Worm (Caenorhabditis elegans) whole organism, L3 larva: Measurements from ENCODE around the gene cmd-1.

Source experiments
- R02D3.7 ChIP-seq: fragments of 150-350 bp; optimal IDR thresholded peaks from 2 replicates; lab custom pipeline; 2014; ENCODE audit warnings: missing biosample characterization, missing genetic modification characterization
- aly-2 ChIP-seq: fragments of 150-350 bp; optimal IDR thresholded peaks from 2 replicates; lab custom pipeline; 2014; ENCODE audit warnings: missing biosample characterization, missing genetic modification characterization
- ceh-16 ChIP-seq: sonication (generic microtip); optimal IDR thresholded peaks from 2 replicates; lab custom pipeline; 2017; ENCODE audit warnings: missing biosample characterization, missing genetic modification characterization
- ceh-9 ChIP-seq: sonication (generic microtip); optimal IDR thresholded peaks from 2 replicates; lab custom pipeline; 2018; ENCODE audit warnings: missing biosample characterization, missing genetic modification characterization
- daf-12 ChIP-seq: fragments of 150-350 bp; optimal IDR thresholded peaks from 2 replicates; lab custom pipeline; 2014; ENCODE audit warnings: missing biosample characterization, missing genetic modification reagents, missing genetic modification characterization
- egl-27 ChIP-seq: sonication (generic microtip); optimal IDR thresholded peaks from 4 replicates; lab custom pipeline; 2017; ENCODE audit warnings: missing biosample characterization, missing genetic modification reagents, missing genetic modification characterization
- egl-5 ChIP-seq: fragments of 150-350 bp; optimal IDR thresholded peaks from 2 replicates; lab custom pipeline; 2017; ENCODE audit warnings: missing biosample characterization, missing genetic modification reagents, missing genetic modification characterization, inconsistent platforms
- elt-1 ChIP-seq: fragments of 150-350 bp; optimal IDR thresholded peaks from 2 replicates; lab custom pipeline; 2014; ENCODE audit warnings: missing biosample characterization, missing genetic modification characterization
- elt-2 ChIP-seq: sonication (generic microtip); optimal IDR thresholded peaks from 2 replicates; lab custom pipeline; 2016; ENCODE audit warnings: missing genetic modification reagents, mild to moderate bottlenecking, missing genetic modification characterization, missing compliant biosample characterization
- elt-3 ChIP-seq, 3 experiments: fragments of 150-350 bp in 1 of 3; sonication (generic microtip) in 2 of 3; optimal IDR thresholded peaks; 2 replicates in 2 of 3; 4 replicates in 1 of 3; lab custom pipeline; 2014 to 2017; ENCODE audit warnings: missing biosample characterization in 3 of 3, missing genetic modification characterization in 3 of 3
- eor-1 ChIP-seq, 2 experiments: fragments of 150-350 bp; optimal IDR thresholded peaks; 2 replicates each; lab custom pipeline; 2014 to 2018; ENCODE audit warnings: missing biosample characterization in 2 of 2, missing genetic modification characterization in 2 of 2
- fkh-10 ChIP-seq: sonication (generic microtip); optimal IDR thresholded peaks from 2 replicates; lab custom pipeline; 2017; ENCODE audit warnings: missing biosample characterization, missing genetic modification reagents, missing genetic modification characterization
- fos-1 ChIP-seq: fragments of 150-350 bp; optimal IDR thresholded peaks from 2 replicates; lab custom pipeline; 2014; ENCODE audit warnings: missing biosample characterization, missing genetic modification characterization
- hmg-11 ChIP-seq: sonication (generic microtip); optimal IDR thresholded peaks from 2 replicates; lab custom pipeline; 2016; ENCODE audit warnings: missing genetic modification characterization, missing compliant biosample characterization
- jun-1 ChIP-seq: fragments of 150-350 bp; optimal IDR thresholded peaks from 2 replicates; lab custom pipeline; 2014; ENCODE audit warnings: missing biosample characterization, missing genetic modification reagents, missing genetic modification characterization
- lin-15B ChIP-seq: fragments of 150-350 bp; optimal IDR thresholded peaks from 2 replicates; lab custom pipeline; 2014; ENCODE audit warnings: missing biosample characterization, missing genetic modification characterization
- lsy-12 ChIP-seq: sonication (generic microtip); optimal IDR thresholded peaks from 2 replicates; lab custom pipeline; 2016; ENCODE audit warnings: mild to moderate bottlenecking, missing genetic modification characterization, missing compliant biosample characterization
- mdl-1 ChIP-seq: fragments of 150-350 bp; optimal IDR thresholded peaks from 2 replicates; lab custom pipeline; 2014; ENCODE audit warnings: missing biosample characterization, missing genetic modification characterization
- mml-1 ChIP-seq: fragments of 150-350 bp; sonication (generic microtip); optimal IDR thresholded peaks from 3 replicates; lab custom pipeline; 2014; ENCODE audit warnings: missing biosample characterization, missing genetic modification characterization
- nfya-1 ChIP-seq: sonication (generic microtip); optimal IDR thresholded peaks from 2 replicates; lab custom pipeline; 2017; ENCODE audit warnings: missing genetic modification characterization, mild to moderate bottlenecking, missing compliant biosample characterization, antibody characterized with exemption, moderate library complexity; ENCODE audit not compliant: insufficient read depth
- nhr-12 ChIP-seq: fragments of 150-350 bp; optimal IDR thresholded peaks from 2 replicates; lab custom pipeline; 2014; ENCODE audit warnings: missing biosample characterization, missing genetic modification characterization
- nhr-23 ChIP-seq: fragments of 150-350 bp; optimal IDR thresholded peaks from 2 replicates; lab custom pipeline; 2014; ENCODE audit warnings: missing biosample characterization, missing genetic modification reagents, missing genetic modification characterization
- nhr-237 ChIP-seq: fragments of 150-350 bp; optimal IDR thresholded peaks from 2 replicates; lab custom pipeline; 2014; ENCODE audit warnings: missing biosample characterization, missing genetic modification characterization
- nhr-25 ChIP-seq: sonication (generic microtip); optimal IDR thresholded peaks from 2 replicates; lab custom pipeline; 2017; ENCODE audit warnings: missing biosample characterization, missing genetic modification characterization
- nhr-28 ChIP-seq: fragments of 150-350 bp; optimal IDR thresholded peaks from 2 replicates; lab custom pipeline; 2014; ENCODE audit warnings: missing biosample characterization, missing genetic modification characterization
- nhr-43 ChIP-seq: sonication (generic microtip); optimal IDR thresholded peaks from 2 replicates; lab custom pipeline; 2016; ENCODE audit warnings: mild to moderate bottlenecking, missing genetic modification characterization, missing compliant biosample characterization; ENCODE audit not compliant: poor library complexity, severe bottlenecking
- nhr-67 ChIP-seq: fragments of 150-350 bp; optimal IDR thresholded peaks from 2 replicates; lab custom pipeline; 2014; ENCODE audit warnings: missing biosample characterization, missing genetic modification characterization
- pha-4 ChIP-seq: fragments of 150-350 bp; optimal IDR thresholded peaks from 2 replicates; lab custom pipeline; 2014; ENCODE audit warnings: missing biosample characterization, missing genetic modification reagents, missing genetic modification characterization
- pqm-1 ChIP-seq: fragments of 150-350 bp; optimal IDR thresholded peaks from 2 replicates; lab custom pipeline; 2017; ENCODE audit warnings: missing biosample characterization, missing genetic modification characterization, inconsistent platforms
- sea-2 ChIP-seq: fragments of 150-350 bp; sonication (generic microtip); optimal IDR thresholded peaks from 4 replicates; lab custom pipeline; 2014; ENCODE audit warnings: missing biosample characterization, missing genetic modification reagents, missing genetic modification characterization
- skn-1 ChIP-seq: fragments of 150-350 bp; optimal IDR thresholded peaks from 2 replicates; lab custom pipeline; 2014; ENCODE audit warnings: missing biosample characterization, missing genetic modification characterization
- snpc-4 ChIP-seq: fragments of 150-350 bp; optimal IDR thresholded peaks from 2 replicates; lab custom pipeline; 2014; ENCODE audit warnings: missing biosample characterization, missing genetic modification characterization
- tbx-2 ChIP-seq: sonication (generic microtip); optimal IDR thresholded peaks from 2 replicates; lab custom pipeline; 2016; ENCODE audit warnings: mild to moderate bottlenecking, missing genetic modification characterization, missing compliant biosample characterization
- unc-39 ChIP-seq: sonication (generic microtip); optimal IDR thresholded peaks from 4 replicates; lab custom pipeline; 2017; ENCODE audit warnings: missing biosample characterization, missing genetic modification characterization
- unc-62 ChIP-seq: fragments of 150-350 bp; sonication (generic microtip); optimal IDR thresholded peaks from 4 replicates; lab custom pipeline; 2014; ENCODE audit warnings: missing biosample characterization, missing genetic modification reagents, missing genetic modification characterization
- ztf-4 ChIP-seq: fragments of 150-350 bp; optimal IDR thresholded peaks from 2 replicates; lab custom pipeline; 2014; ENCODE audit warnings: missing biosample characterization, missing genetic modification characterization

The cmd-1 gene

DNA sequence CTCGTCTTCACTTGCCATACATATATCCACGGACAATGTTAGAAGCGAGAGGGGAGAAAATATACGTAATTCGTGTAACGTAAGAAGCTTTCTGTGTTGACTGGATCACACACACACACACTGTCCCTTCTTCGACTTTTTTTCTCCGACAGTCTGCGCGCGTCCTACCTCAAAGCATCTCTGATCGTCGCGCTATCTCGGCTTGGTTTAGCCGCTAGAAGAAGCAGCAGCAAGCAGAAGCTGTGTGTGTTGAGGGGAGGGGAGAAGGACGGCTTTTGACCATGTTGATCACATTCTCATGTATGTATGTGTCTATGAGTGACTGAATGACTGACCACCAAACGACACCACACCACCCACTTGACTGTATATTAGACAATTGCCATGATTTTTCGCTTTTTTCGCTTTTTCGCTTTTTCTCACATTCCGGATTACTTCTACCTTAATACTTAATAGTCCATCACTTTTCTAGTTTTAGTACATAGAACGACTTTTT lies 8.2 kb downstream of the cmd-1 start, which contains the start of gene T21H3.5:
Gene T21H3.5 (minus strand): TSS at position 98 of the 496 bp plus-strand sequence.
- TF ChIP-seq nhr-25 (tag; lab: Kevin White, UChicago) (peak; percentile 12), daf-12 (tag; lab: Kevin White, UChicago) (no peak)

DNA sequence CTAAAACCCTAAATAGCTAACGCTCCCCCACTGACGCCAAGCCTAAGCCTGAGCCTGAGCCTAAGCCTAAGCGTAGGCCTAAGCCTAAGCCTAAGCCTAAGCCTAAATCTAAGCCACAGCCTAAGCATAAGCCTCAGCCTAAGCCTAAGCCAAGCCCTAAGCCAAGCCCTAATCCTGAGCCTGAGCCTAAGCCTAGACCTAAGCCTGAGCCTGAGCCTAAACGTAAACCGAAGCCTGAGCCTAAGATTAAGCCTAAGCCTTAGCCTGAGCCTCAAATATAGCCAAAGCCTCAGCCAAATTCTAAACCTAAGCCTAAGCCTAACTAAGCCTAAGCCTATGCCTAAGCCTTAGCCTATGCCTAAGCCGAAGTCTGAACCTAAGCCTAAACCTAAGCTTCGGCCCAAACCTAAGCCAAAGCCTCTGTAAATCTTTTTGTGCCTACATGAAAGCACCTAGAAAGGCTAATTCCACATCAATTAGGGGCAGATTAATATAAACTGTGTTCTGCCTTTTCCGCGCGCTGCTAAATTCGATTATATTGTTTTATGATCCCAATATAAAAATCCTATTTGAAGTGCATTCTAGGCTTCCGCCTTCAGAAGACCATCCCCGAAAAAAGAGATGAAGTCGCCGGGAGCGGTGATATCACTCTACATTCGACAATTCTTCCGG lies 9.2 kb downstream of the cmd-1 start, which contains the start of gene ptr-16:
Gene ptr-16 (plus strand): TSS at position 622 of the 672 bp plus-strand sequence.
- TF ChIP-seq ceh-9 (tag; lab: Kevin White, UChicago) = no peak
- TF ChIP-seq unc-39 = no peak
- no peak for TF ChIP-seq fkh-10
- no peak for TF ChIP-seq sea-2 (GFP tag; lab: Kevin White, UChicago)
- TF ChIP-seq skn-1 (tag; lab: Kevin White, UChicago) = no peak
- no peak for TF ChIP-seq elt-2 (tag; lab: Kevin White, UChicago)
- TF ChIP-seq fos-1 = no peak

DNA sequence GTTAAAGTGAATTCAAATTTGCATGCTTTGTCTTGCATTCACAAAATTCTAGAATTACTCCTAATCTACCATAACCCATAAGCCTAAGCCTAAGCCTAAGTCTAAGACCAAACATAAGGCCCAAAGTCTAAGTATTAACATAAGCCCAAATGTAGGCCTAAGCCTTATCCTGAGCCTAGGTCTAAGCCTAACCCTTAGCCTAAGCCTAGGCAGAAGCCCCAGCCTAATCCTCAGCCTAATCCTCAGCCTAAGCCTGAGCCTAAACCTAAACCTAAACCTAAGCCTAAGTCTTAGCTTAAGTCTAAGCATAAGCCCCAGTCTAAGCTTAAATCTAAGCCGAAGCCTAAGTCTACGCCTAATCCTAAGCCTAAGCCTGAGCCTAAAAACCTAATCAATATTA lies 14.5 kb downstream of the cmd-1 start:
- no peak for TF ChIP-seq nfya-1 (tag; lab: Kevin White, UChicago)
- TF ChIP-seq tbx-2 (tag; lab: Kevin White, UChicago) = no peak
- no peak for TF ChIP-seq nhr-12 (tag; lab: Kevin White, UChicago)
- TF ChIP-seq lin-15B (tag; lab: Kevin White, UChicago) = no peak
- TF ChIP-seq ceh-16 (tag; lab: Kevin White, UChicago) = no peak
- TF ChIP-seq hmg-11 (tag; lab: Kevin White, UChicago) = no peak
- TF ChIP-seq pqm-1 (tag; lab: Kevin White, UChicago) = no peak
- TF ChIP-seq mdl-1 (tag; lab: Kevin White, UChicago) = no peak
- no peak for TF ChIP-seq aly-2 (tag; lab: Kevin White, UChicago)
- TF ChIP-seq elt-3 (tag; optimal IDR thresholded peaks at IDR 0.05; lab: Kevin White, UChicago) = no peak
- TF ChIP-seq nhr-25 (tag; lab: Kevin White, UChicago) = no peak
- TF ChIP-seq nhr-67 = no peak
- TF ChIP-seq, all 47 proteins: peak for 0

DNA sequence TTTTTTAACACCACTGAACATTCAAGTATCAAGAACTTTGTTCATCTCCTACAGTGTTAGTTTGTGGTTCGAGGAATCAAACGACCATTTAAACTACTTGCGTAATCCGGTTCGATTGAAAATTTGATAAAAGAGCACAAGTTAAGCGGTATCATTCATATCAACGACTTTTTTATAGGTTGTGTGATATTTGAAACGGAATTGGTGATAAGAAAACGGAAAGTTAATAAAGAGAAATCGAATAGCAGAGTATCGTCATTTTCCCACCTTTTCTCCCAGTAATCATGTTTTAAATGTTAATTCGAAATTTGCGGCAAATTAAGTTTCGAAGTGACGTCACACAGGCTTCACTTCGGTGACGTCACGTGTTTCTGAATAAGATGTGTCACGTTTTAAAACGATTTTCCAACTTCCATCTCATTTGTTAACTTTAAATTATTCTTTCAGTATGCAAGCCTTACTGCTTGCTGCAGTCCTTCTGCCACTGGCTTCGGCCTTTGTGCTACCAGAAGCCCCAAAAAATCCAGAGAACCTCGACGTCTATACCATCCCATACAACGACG lies 20.3 kb downstream of the cmd-1 start, which contains the start of gene T21H3.1:
Gene T21H3.1 (plus strand): TSS at position 448 of the 563 bp plus-strand sequence.
- TF ChIP-seq pqm-1 (tag; lab: Kevin White, UChicago) (peak; percentile 95), elt-2 (tag; lab: Kevin White, UChicago) (peak; percentile 96), elt-1 (tag; lab: Kevin White, UChicago) (no peak), mdl-1 (tag; lab: Kevin White, UChicago) (no peak), jun-1 (peak; percentile 44)

DNA sequence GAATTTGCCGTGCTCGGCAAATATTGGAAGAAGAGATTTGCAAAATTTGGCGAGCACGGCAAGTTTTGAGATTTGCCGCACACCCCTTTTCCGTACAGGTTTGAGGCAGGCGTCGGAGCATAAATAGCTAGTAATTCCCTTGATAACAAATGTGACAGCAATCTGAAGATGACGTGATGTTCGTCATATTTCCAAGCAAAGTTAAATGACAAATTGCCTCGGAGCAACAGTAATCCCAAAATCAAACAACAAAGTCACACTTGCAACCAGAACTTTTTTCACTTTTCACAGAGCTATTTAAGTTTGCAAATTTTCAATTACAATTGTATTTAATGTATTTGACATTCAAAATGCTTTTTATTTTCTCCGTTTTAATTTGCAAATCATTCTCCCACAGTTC lies 23.2 kb downstream of the cmd-1 start, which contains the start of gene F25A2.1:
Gene F25A2.1 (plus strand): TSS at position 301 of the 400 bp plus-strand sequence.
- TF ChIP-seq elt-2 (tag; lab: Kevin White, UChicago) = peak; percentile 12
- no peak for TF ChIP-seq lin-15B (tag; lab: Kevin White, UChicago)
- no peak for TF ChIP-seq unc-39
- no peak for TF ChIP-seq egl-5 (tag; lab: Kevin White, UChicago)
- no peak for TF ChIP-seq lsy-12 (tag; lab: Kevin White, UChicago)
- TF ChIP-seq ceh-16 (tag; lab: Kevin White, UChicago) = no peak
- TF ChIP-seq fos-1 = no peak
- TF ChIP-seq aly-2 (tag; lab: Kevin White, UChicago) = no peak

DNA sequence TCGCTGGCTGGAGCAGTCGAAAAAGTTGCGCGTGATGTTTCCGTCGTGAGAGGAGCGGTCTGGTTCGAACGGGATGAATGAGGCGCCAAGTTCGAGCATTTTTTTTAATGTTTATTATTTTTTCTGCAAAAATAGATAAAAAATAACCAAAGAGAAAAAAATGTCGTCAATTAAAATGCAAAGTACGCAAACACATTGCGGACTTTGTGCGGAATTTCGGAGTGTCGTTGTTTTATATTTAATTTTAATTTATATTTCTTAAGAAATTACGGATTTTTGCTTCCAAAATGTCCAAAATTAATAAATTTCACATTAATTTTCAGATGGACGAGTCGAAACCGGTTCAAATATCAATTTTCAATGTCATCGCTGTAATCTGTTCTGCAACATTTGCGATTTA lies 39.9 kb downstream of the cmd-1 start, which contains the start of the genes wrb-1 and Y50D4A.4:
Gene wrb-1 (plus strand): TSS at position 78 of the 400 bp plus-strand sequence.
Gene Y50D4A.4 (minus strand): TSS at position 133 of the 400 bp plus-strand sequence.
- no peak for TF ChIP-seq lsy-12 (tag; lab: Kevin White, UChicago)
- no peak for TF ChIP-seq pqm-1 (tag; lab: Kevin White, UChicago)
- no peak for TF ChIP-seq unc-62
- peak; percentile 83 for TF ChIP-seq nhr-23 (tag; lab: Kevin White, UChicago)
- TF ChIP-seq unc-39 = no peak
- no peak for TF ChIP-seq nhr-43 (tag; lab: Kevin White, UChicago)
- TF ChIP-seq pha-4 (tag; lab: Kevin White, UChicago) = peak; percentile 87
- peak; percentile 71 for TF ChIP-seq snpc-4 (tag; lab: Kevin White, UChicago)
- TF ChIP-seq nfya-1 (tag; lab: Kevin White, UChicago) = peak; percentile 56
- peak; percentile 76 for TF ChIP-seq lin-15B (tag; lab: Kevin White, UChicago)
- TF ChIP-seq mdl-1 (tag; lab: Kevin White, UChicago) = no peak
- no peak for TF ChIP-seq skn-1 (tag; lab: Kevin White, UChicago)
- TF ChIP-seq egl-27 (tag; lab: Kevin White, UChicago) = no peak
- TF ChIP-seq ztf-4 (tag; lab: Kevin White, UChicago) = no peak
- TF ChIP-seq nhr-237 (tag; lab: Kevin White, UChicago) = no peak
- no peak for TF ChIP-seq fos-1
- TF ChIP-seq egl-5 (tag; lab: Kevin White, UChicago) = peak; percentile 22
- TF ChIP-seq ceh-9 (tag; lab: Kevin White, UChicago) = no peak
- peak in 1 of 2 experiments; percentile 60 for TF ChIP-seq eor-1 (tag; optimal IDR thresholded peaks at IDR 0.05; lab: Kevin White, UChicago)
- TF ChIP-seq nhr-12 (tag; lab: Kevin White, UChicago) = no peak
- no peak for TF ChIP-seq mml-1 (tag; lab: Kevin White, UChicago)
- no peak for TF ChIP-seq jun-1
- TF ChIP-seq nhr-28 (tag; lab: Kevin White, UChicago) = no peak
- peak; percentile 50 for TF ChIP-seq hmg-11 (tag; lab: Kevin White, UChicago)
- TF ChIP-seq elt-3 (tag; optimal IDR thresholded peaks at IDR 0.05; lab: Kevin White, UChicago) = no peak
- peak; percentile 66 for TF ChIP-seq R02D3.7 (tag; lab: Kevin White, UChicago)
- no peak for TF ChIP-seq elt-1 (tag; lab: Kevin White, UChicago)
